Fruit fly (Drosophila melanogaster): ENCODE measurements around the gene EMC4.

Gene EMC4

dm6 chr3L:22837651-22838614 lies 30.1 kb downstream of the EMC4 start (continued):
- TF ChIP-seq CG14014 (GFP tag; IDR thresholded peaks at IDR 0.05), result no peak
- TF ChIP-seq chinmo (GFP tag; IDR thresholded peaks at IDR 0.05; ENCODE audit: partially characterized antibody), result peak; percentile 74; the same call in 2 of the 4 replicates
- TF ChIP-seq CG9817 (tag; optimal IDR thresholded peaks at IDR 0.05), result no peak
- peak; percentile 6 for TF ChIP-seq sd (tag; optimal IDR thresholded peaks at IDR 0.05)
- TF ChIP-seq Atf-2 (GFP tag; optimal IDR thresholded peaks at IDR 0.05), result no peak
- TF ChIP-seq ato (GFP tag; IDR thresholded peaks at IDR 0.05; ENCODE audit: partially characterized antibody), result 0 out of 2 replicates have a peak, but pooled peaks have one; percentile 24
- TF ChIP-seq D19A (tag; optimal IDR thresholded peaks at IDR 0.05), result no peak
- no peak for TF ChIP-seq dmrt11E (tag; optimal IDR thresholded peaks at IDR 0.05)
- TF ChIP-seq Deaf1 (tag; optimal IDR thresholded peaks at IDR 0.05), result peak; percentile 71
- TF ChIP-seq Med (GFP tag), result peak; percentile 49
- peak; percentile 95 for TF ChIP-seq CG3407 (GFP tag; optimal IDR thresholded peaks at IDR 0.05)
- TF ChIP-seq Fer1 (GFP tag; optimal IDR thresholded peaks at IDR 0.05), result peak; percentile 27
- peak; percentile 10; the same call in 1 of the 3 replicates for TF ChIP-seq sr (GFP tag; IDR thresholded peaks at IDR 0.05)
- TF ChIP-seq exex (tag; optimal IDR thresholded peaks at IDR 0.05), result peak; percentile 66
- no peak for TF ChIP-seq Six4 (GFP tag; optimal IDR thresholded peaks at IDR 0.05)
- peak; percentile 76 for TF ChIP-seq CG10543 (GFP tag; optimal IDR thresholded peaks at IDR 0.05)
- TF ChIP-seq ttk (GFP tag; IDR thresholded peaks at IDR 0.05), result no peak
- peak; percentile 9 for TF ChIP-seq pho (GFP tag; optimal IDR thresholded peaks at IDR 0.05)
- TF ChIP-seq CG34224 (GFP tag; IDR thresholded peaks at IDR 0.05; ENCODE audit: partially characterized antibody), result 0 out of 3 replicates have a peak, but pooled peaks have one; percentile 31
- TF ChIP-seq cg (GFP tag; optimal IDR thresholded peaks at IDR 0.05), result peak; percentile 42
- peak; percentile 49 for TF ChIP-seq BtbVII (GFP tag; optimal IDR thresholded peaks at IDR 0.05)
- TF ChIP-seq mirr (GFP tag; optimal IDR thresholded peaks at IDR 0.05), result peak; percentile 17
- TF ChIP-seq lab (GFP tag; optimal IDR thresholded peaks at IDR 0.05), result peak; percentile 47
- TF ChIP-seq CG34376 (GFP tag; optimal IDR thresholded peaks at IDR 0.05), result peak; percentile 57
- TF ChIP-seq CG1647 (GFP tag; optimal IDR thresholded peaks at IDR 0.05), result no peak
- peak; percentile 1 for TF ChIP-seq CG10147 (GFP tag; optimal IDR thresholded peaks at IDR 0.05)
- TF ChIP-seq CG12769 (tag; optimal IDR thresholded peaks at IDR 0.05), result peak; percentile 48
- peak in 1 of 2 experiments; percentile 24 for TF ChIP-seq Pdp1 (GFP tag; optimal IDR thresholded peaks at IDR 0.05)
- peak; percentile 29 for TF ChIP-seq CG18599 (GFP tag; optimal IDR thresholded peaks at IDR 0.05)

DNA sequence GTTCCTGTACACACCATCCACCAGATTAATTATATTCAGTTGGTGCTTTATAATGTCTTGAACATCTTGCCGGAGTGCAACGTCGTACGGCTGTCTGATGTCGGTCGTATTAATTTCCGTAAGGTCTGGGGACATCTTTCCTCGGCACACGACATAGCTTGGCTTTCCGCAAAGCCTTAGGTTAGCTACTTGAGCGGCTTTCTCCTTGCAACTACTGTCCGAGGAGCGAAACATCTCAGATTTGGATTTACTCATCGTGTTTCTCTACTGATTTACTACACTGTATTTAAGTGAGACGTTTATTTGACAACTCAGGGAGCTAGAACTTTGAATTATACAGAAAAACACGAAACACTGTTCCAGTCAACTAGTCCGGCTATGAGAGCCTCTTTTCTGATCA lies 31.3 kb downstream of the EMC4 start, which contains the start of the genes CG11226 and CG45428:
Gene CG11226, plus strand, starts transcription at position 301 of the 400 bp plus-strand sequence.
Gene CG45428, minus strand, starts transcription at position 303 of the 400 bp plus-strand sequence.
- TF ChIP-seq CG15011 (GFP tag; optimal IDR thresholded peaks at IDR 0.05), result no peak
- no peak for TF ChIP-seq HLHmδ (GFP tag; optimal IDR thresholded peaks at IDR 0.05)
- no peak for TF ChIP-seq Nf-YB (GFP tag; optimal IDR thresholded peaks at IDR 0.05)
- TF ChIP-seq Stat92E (GFP tag; optimal IDR thresholded peaks at IDR 0.05), result no peak
- TF ChIP-seq CG7372 (GFP tag; IDR thresholded peaks at IDR 0.05), result no peak
- TF ChIP-seq pho (GFP tag; optimal IDR thresholded peaks at IDR 0.05), result no peak
